Worm (Caenorhabditis elegans): Measurements from ENCODE around the gene pnc-2.

- no peak for TF ChIP-seq nhr-12 (tag; optimal IDR thresholded peaks at IDR 0.05)
- no peak for TF ChIP-seq fos-1 (tag; optimal IDR thresholded peaks at IDR 0.05)
- no peak for TF ChIP-seq sma-9 (GFP tag; optimal IDR thresholded peaks at IDR 0.05)
- no peak for TF ChIP-seq sma-9 (tag; optimal IDR thresholded peaks at IDR 0.05)
- TF ChIP-seq nhr-10 (tag; optimal IDR thresholded peaks at IDR 0.05): no peak
- no peak for TF ChIP-seq unc-62 (GFP tag; optimal IDR thresholded peaks at IDR 0.05)
- no peak for TF ChIP-seq peb-1 (tag; optimal IDR thresholded peaks at IDR 0.05)
Observed at ce11 chrIV:14864529-14864928, 45.0 kb downstream of the pnc-2 start.
